Worm (Caenorhabditis elegans): ENCODE results near the gene F07F6.1.

DNA sequence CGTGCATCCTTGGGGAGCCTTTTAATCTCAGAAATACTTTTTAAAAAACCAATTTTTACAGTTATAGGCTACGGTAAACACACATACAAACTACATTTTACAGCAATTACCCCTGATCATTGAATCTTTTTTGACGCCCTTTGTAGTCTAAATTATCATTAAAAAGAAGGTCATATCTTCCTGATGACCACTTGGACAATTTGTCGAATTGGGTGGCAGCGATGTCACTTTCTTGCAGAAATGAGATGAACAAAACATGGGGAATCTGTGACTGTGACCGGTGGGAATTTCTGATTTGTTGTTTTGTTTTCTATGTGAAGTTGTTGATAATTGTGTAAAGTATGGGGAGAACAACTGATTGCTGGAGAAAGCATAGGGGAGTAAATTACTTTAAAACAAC, 11.9 kb downstream of the F07F6.1 start:
- TF ChIP-seq sea-1 (GFP tag; conservative IDR thresholded peaks at IDR 0.05) (no peak), tbx-37 (GFP tag; conservative IDR thresholded peaks at IDR 0.05) (no peak), ceh-36 (tag; optimal IDR thresholded peaks at IDR 0.05) (no peak), ama-1 (optimal IDR thresholded peaks at IDR 0.05) (no peak), scrt-1 (GFP tag; IDR thresholded peaks at IDR 0.05) (no peak), ceh-13 (GFP tag; optimal IDR thresholded peaks at IDR 0.05) (no peak), pes-1 (GFP tag; IDR thresholded peaks at IDR 0.05) (no peak), hmg-4 (GFP tag; optimal IDR thresholded peaks at IDR 0.05) (no peak), aly-1 (tag; optimal IDR thresholded peaks at IDR 0.05) (no peak), tbx-11 (GFP tag; IDR thresholded peaks at IDR 0.05) (no peak), ets-7 (tag; optimal IDR thresholded peaks at IDR 0.05) (no peak), hnd-1 (tag; optimal IDR thresholded peaks at IDR 0.05) (no peak), flt-1 (GFP tag; IDR thresholded peaks at IDR 0.05) (no peak)

Data from whole organism, early embryonic.